Worm (Caenorhabditis elegans) whole organism, young adult: Measurements from ENCODE around the gene C28G1.10.
A peak's percentile ranks its signal among the peaks of the same experiment; 100 is the strongest.

Source experiments
- B0336.3 ChIP-seq: fragments of 200-800 bp; sonication (Bioruptor generic); IDR thresholded peaks from 2 replicates; pipeline ENCODE4 v1.3.6; 2022; ENCODE audit warnings: missing genetic modification characterization, missing compliant biosample characterization
- F23B12.7 ChIP-seq: sonication (generic microtip); optimal IDR thresholded peaks from 2 replicates; lab custom pipeline; 2017; ENCODE audit warnings: missing genetic modification characterization, mild to moderate bottlenecking, missing compliant biosample characterization, antibody characterized with exemption, moderate library complexity; ENCODE audit not compliant: insufficient read depth
- F49E8.2 ChIP-seq: sonication (generic microtip); optimal IDR thresholded peaks from 3 replicates; lab custom pipeline; 2017; ENCODE audit warnings: missing genetic modification characterization, mild to moderate bottlenecking, missing compliant biosample characterization, antibody characterized with exemption, moderate library complexity; ENCODE audit not compliant: insufficient read depth
- Y53G8AR.9 ChIP-seq: fragments of 200-800 bp; sonication (Bioruptor generic); conservative IDR thresholded peaks from 2 replicates; pipeline ENCODE4 v1.3.6; 2022; ENCODE audit warnings: missing genetic modification reagents, missing genetic modification characterization, missing compliant biosample characterization
- Y56A3A.18 ChIP-seq: fragments of 200-800 bp; sonication (Bioruptor generic); IDR thresholded peaks from 2 replicates; pipeline ENCODE4 v1.3.6; 2022; ENCODE audit warnings: missing genetic modification reagents, missing genetic modification characterization, missing compliant biosample characterization
- atf-7 ChIP-seq: sonication (generic microtip); optimal IDR thresholded peaks from 2 replicates; lab custom pipeline; 2017; ENCODE audit warnings: mild to moderate bottlenecking, missing genetic modification characterization, missing compliant biosample characterization
- attf-3 ChIP-seq: fragments of 200-800 bp; sonication (Bioruptor generic); conservative IDR thresholded peaks from 2 replicates; pipeline ENCODE4 v1.3.6; 2022; ENCODE audit warnings: missing genetic modification reagents, missing genetic modification characterization, missing compliant biosample characterization
- attf-6 ChIP-seq: fragments of 200-800 bp; sonication (Bioruptor generic); IDR thresholded peaks from 2 replicates; pipeline ENCODE4 v1.3.6; 2022; ENCODE audit warnings: missing genetic modification reagents, missing genetic modification characterization, missing compliant biosample characterization
- ccch-3 ChIP-seq: fragments of 200-800 bp; sonication (Bioruptor generic); optimal IDR thresholded peaks from 2 replicates; lab custom pipeline; 2018; ENCODE audit warnings: mild to moderate bottlenecking, missing genetic modification characterization, missing compliant biosample characterization
- ceh-58 ChIP-seq: fragments of 200-800 bp; sonication (Bioruptor generic); IDR thresholded peaks from 2 replicates; pipeline ENCODE4 v1.3.6; 2022; ENCODE audit warnings: missing genetic modification characterization, missing compliant biosample characterization
- die-1 ChIP-seq: sonication (generic microtip); optimal IDR thresholded peaks from 2 replicates; lab custom pipeline; 2016; ENCODE audit warnings: missing genotype, mild to moderate bottlenecking, missing genetic modification characterization, missing compliant biosample characterization
- dox-1 ChIP-seq: fragments of 200-800 bp; sonication (Bioruptor generic); IDR thresholded peaks from 2 replicates; pipeline ENCODE4 v1.3.6; 2022; ENCODE audit warnings: missing genetic modification reagents, missing genetic modification characterization, missing compliant biosample characterization
- egl-18 ChIP-seq: fragments of 200-800 bp; sonication (Bioruptor generic); IDR thresholded peaks from 2 replicates; pipeline ENCODE4 v1.3.6; 2022; ENCODE audit warnings: missing genetic modification reagents, missing genetic modification characterization, missing compliant biosample characterization
- egrh-3 ChIP-seq: fragments of 200-800 bp; sonication (Bioruptor generic); IDR thresholded peaks from 2 replicates; pipeline ENCODE4 v1.3.6; 2022; ENCODE audit warnings: missing genetic modification reagents, missing genetic modification characterization, missing compliant biosample characterization
- hlh-12 ChIP-seq: sonication (generic microtip); optimal IDR thresholded peaks from 2 replicates; lab custom pipeline; 2016; ENCODE audit warnings: missing genetic modification characterization, missing compliant biosample characterization
- hlh-26 ChIP-seq: fragments of 200-800 bp; sonication (Bioruptor generic); conservative IDR thresholded peaks from 2 replicates; pipeline ENCODE4 v1.3.6; 2022; ENCODE audit warnings: missing genetic modification reagents, missing genetic modification characterization, missing compliant biosample characterization
- hmg-1.2 ChIP-seq: fragments of 200-800 bp; sonication (Bioruptor generic); IDR thresholded peaks from 2 replicates; pipeline ENCODE4 v1.3.6; 2022; ENCODE audit warnings: missing genetic modification reagents, missing genetic modification characterization, missing compliant biosample characterization
- hmg-20 ChIP-seq: fragments of 200-800 bp; sonication (Bioruptor generic); IDR thresholded peaks from 2 replicates; pipeline ENCODE4 v1.3.6; 2022; ENCODE audit warnings: missing genetic modification reagents, missing genetic modification characterization, missing compliant biosample characterization
- let-607 ChIP-seq, 2 experiments: fragments of 200-800 bp in 1 of 2; sonication (Bioruptor generic) in 1 of 2; sonication (generic microtip) in 1 of 2; optimal IDR thresholded peaks; 2 replicates each; lab custom pipeline; 2016 to 2018; ENCODE audit warnings: mild to moderate bottlenecking in 2 of 2, missing compliant biosample characterization in 2 of 2, missing genetic modification characterization in 2 of 2, moderate library complexity in 2 of 2, missing genotype in 1 of 2
- lin-35 ChIP-seq, 3 experiments: fragments of 150-350 bp in 2 of 3; sonication (generic microtip) in 1 of 3; optimal IDR thresholded peaks; 2 replicates each; lab custom pipeline; 2014 to 2018; ENCODE audit warnings: missing biosample characterization in 3 of 3, missing genetic modification characterization in 3 of 3, missing genetic modification reagents in 3 of 3
- lir-1 ChIP-seq: fragments of 200-800 bp; sonication (Bioruptor generic); conservative IDR thresholded peaks from 2 replicates; pipeline ENCODE4 v1.3.6; 2022; ENCODE audit warnings: missing genetic modification reagents, missing genetic modification characterization, missing compliant biosample characterization
- lsy-27 ChIP-seq: sonication (generic microtip); optimal IDR thresholded peaks from 2 replicates; lab custom pipeline; 2017; ENCODE audit warnings: missing genetic modification characterization, mild to moderate bottlenecking, missing compliant biosample characterization, antibody characterized with exemption, missing genotype, borderline replicate concordance; ENCODE audit not compliant: insufficient read depth
- madf-3 ChIP-seq: fragments of 200-800 bp; sonication (Bioruptor generic); IDR thresholded peaks from 2 replicates; pipeline ENCODE4 v1.3.6; 2022; ENCODE audit warnings: missing genetic modification reagents, missing genetic modification characterization, missing compliant biosample characterization
- madf-6 ChIP-seq: fragments of 200-800 bp; sonication (Bioruptor generic); IDR thresholded peaks from 2 replicates; pipeline ENCODE4 v1.3.6; 2022; ENCODE audit warnings: missing genetic modification reagents, missing genetic modification characterization, missing compliant biosample characterization
- madf-8 ChIP-seq: fragments of 200-800 bp; sonication (Bioruptor generic); conservative IDR thresholded peaks from 2 replicates; pipeline ENCODE4 v1.3.6; 2022; ENCODE audit warnings: missing genetic modification reagents, missing genetic modification characterization, missing compliant biosample characterization
- mcd-1 ChIP-seq: fragments of 200-800 bp; sonication (Bioruptor generic); IDR thresholded peaks from 2 replicates; pipeline ENCODE4 v1.3.6; 2022; ENCODE audit warnings: missing genetic modification reagents, missing genetic modification characterization, missing compliant biosample characterization
- nfyb-1 ChIP-seq: fragments of 200-800 bp; sonication (Bioruptor generic); IDR thresholded peaks from 2 replicates; pipeline ENCODE4 v1.3.6; 2022; ENCODE audit warnings: missing genetic modification reagents, missing genetic modification characterization, missing compliant biosample characterization
- nhr-120 ChIP-seq: fragments of 200-800 bp; sonication (Bioruptor generic); IDR thresholded peaks from 2 replicates; pipeline ENCODE4 v1.3.6; 2022; ENCODE audit warnings: missing genetic modification characterization, missing compliant biosample characterization
- nhr-90 ChIP-seq: sonication (generic microtip); optimal IDR thresholded peaks from 2 replicates; lab custom pipeline; 2016; ENCODE audit warnings: missing genotype, mild to moderate bottlenecking, missing genetic modification characterization, missing compliant biosample characterization
- rec-8 ChIP-seq, 2 experiments: sonication (generic microtip); optimal IDR thresholded peaks; 2 replicates each; lab custom pipeline; 2016; ENCODE audit warnings: mild to moderate bottlenecking in 2 of 2, missing genetic modification characterization in 2 of 2, missing genetic modification reagents in 2 of 2, missing genotype in 2 of 2, missing biosample characterization in 1 of 2, missing compliant biosample characterization in 1 of 2, moderate library complexity in 1 of 2
- rpc-1 ChIP-seq, 2 experiments: fragments of 150-350 bp in 1 of 2; sonication (generic microtip) in 1 of 2; optimal IDR thresholded peaks; 2 replicates each; lab custom pipeline; 2014 to 2018; ENCODE audit warnings: missing biosample characterization in 1 of 2, missing genetic modification characterization in 1 of 2, missing genetic modification reagents in 1 of 2, missing genotype in 1 of 2
- sea-2 ChIP-seq: fragments of 200-800 bp; sonication (Bioruptor generic); IDR thresholded peaks from 2 replicates; pipeline ENCODE4 v1.3.6; 2022; ENCODE audit warnings: missing genetic modification characterization, missing compliant biosample characterization
- snpc-3.4 ChIP-seq: sonication (generic microtip); optimal IDR thresholded peaks from 2 replicates; lab custom pipeline; 2017; ENCODE audit warnings: missing genetic modification characterization, mild to moderate bottlenecking, missing compliant biosample characterization, antibody characterized with exemption, moderate library complexity, missing genotype, missing genetic modification reagents
- snpc-4 ChIP-seq, 5 experiments: fragments of 150-350 bp in 1 of 5; sonication (generic microtip) in 4 of 5; optimal IDR thresholded peaks; 2 replicates each; lab custom pipeline; 2014 to 2018; ENCODE audit warnings: missing genetic modification characterization in 5 of 5, missing biosample characterization in 3 of 5, antibody characterized with exemption in 2 of 5, mild to moderate bottlenecking in 2 of 5, missing compliant biosample characterization in 2 of 5, missing genotype in 2 of 5, moderate library complexity in 2 of 5, missing genetic modification reagents in 1 of 5
- somi-1 ChIP-seq: fragments of 200-800 bp; sonication (Bioruptor generic); optimal IDR thresholded peaks from 2 replicates; lab custom pipeline; 2018; ENCODE audit warnings: mild to moderate bottlenecking, missing genetic modification characterization, missing compliant biosample characterization
- xnd-1 ChIP-seq: sonication (generic microtip); optimal IDR thresholded peaks from 2 replicates; lab custom pipeline; 2016; ENCODE audit warnings: missing genotype, missing genetic modification reagents, missing genetic modification characterization, missing compliant biosample characterization
- zfh-2 ChIP-seq: fragments of 200-800 bp; sonication (Bioruptor generic); conservative IDR thresholded peaks from 2 replicates; pipeline ENCODE4 v1.3.6; 2022; ENCODE audit warnings: missing genetic modification reagents, missing genetic modification characterization, missing compliant biosample characterization
- zim-3 ChIP-seq: sonication (generic microtip); optimal IDR thresholded peaks from 2 replicates; lab custom pipeline; 2017; ENCODE audit warnings: mild to moderate bottlenecking, missing genetic modification characterization, moderate library complexity, missing compliant biosample characterization

Gene C28G1.10

DNA sequence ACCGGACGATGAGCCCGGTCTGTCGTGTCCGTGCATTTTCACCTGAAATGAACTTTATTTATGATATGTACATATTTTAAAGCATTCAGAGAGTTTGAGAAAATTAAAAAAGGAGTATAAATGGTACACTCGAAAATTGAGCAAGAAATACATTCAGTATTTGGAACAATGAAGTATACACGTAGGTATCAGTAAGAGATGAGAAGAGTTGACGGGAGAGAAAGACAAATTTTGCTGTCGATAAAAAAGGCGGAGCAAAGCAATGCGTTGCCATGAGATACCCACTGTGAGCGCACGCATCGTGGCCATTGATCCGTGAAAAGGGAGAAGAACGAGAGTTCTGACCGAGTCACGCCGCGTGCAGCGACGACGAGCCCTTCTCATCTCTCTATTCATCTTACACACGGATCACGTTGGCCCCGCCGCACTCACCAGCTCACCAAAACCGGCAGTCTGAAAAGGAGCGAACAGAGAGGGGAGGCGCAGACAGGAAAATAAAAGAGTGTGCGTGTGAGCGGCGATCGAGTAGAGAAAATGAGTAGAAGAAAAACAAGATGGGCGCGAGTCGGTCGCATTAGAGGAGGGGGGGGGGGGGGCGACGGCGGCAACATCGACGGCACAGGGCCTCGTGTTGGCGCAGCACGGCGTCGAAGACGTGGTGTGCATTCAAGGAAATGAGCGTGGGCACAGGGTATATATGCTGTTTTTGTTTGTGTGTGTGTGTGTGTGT lies 40.7 kb upstream of the C28G1.10 start, which contains the start of gene R04E5.8 (continued):
- TF ChIP-seq nhr-90 (tag; lab: Kevin White, UChicago) (no peak), ccch-3 (no peak), B0336.3 (GFP tag; lab: Robert Waterston, UW) (peak; percentile 56), rec-8 (tag; optimal IDR thresholded peaks at IDR 0.05; lab: Kevin White, UChicago) (no peak), nfyb-1 (GFP tag; lab: Robert Waterston, UW) (0 out of 2 replicates have a peak, but pooled peaks have one; percentile 25), xnd-1 (no peak), hlh-12 (tag; lab: Kevin White, UChicago) (no peak), madf-6 (GFP tag; lab: Robert Waterston, UW) (no peak), hlh-26 (GFP tag; lab: Robert Waterston, UW) (no peak), madf-8 (no peak), Y56A3A.18 (GFP tag; lab: Robert Waterston, UW) (no peak), die-1 (tag; lab: Kevin White, UChicago) (no peak), Y53G8AR.9 (GFP tag; lab: Robert Waterston, UW) (no peak), zim-3 (tag; lab: Kevin White, UChicago) (no peak), somi-1 (no peak), mcd-1 (GFP tag; lab: Robert Waterston, UW) (peak; percentile 33; the same call in 1 of the 2 replicates), attf-3 (GFP tag; lab: Robert Waterston, UW) (no peak), let-607 (tag; optimal IDR thresholded peaks at IDR 0.05; lab: Kevin White, UChicago) (no peak), lin-35 (GFP tag; optimal IDR thresholded peaks at IDR 0.05; lab: Kevin White, UChicago) (peak in 1 of 3 experiments; percentile 21), zfh-2 (GFP tag; lab: Robert Waterston, UW) (peak; percentile 97), sea-2 (GFP tag; lab: Robert Waterston, UW) (no peak), snpc-4 (GFP tag; optimal IDR thresholded peaks at IDR 0.05; lab: Kevin White, UChicago) (no peak), snpc-4 (tag; optimal IDR thresholded peaks at IDR 0.05; lab: Kevin White, UChicago) (peak in 1 of 4 experiments; percentile 32), F49E8.2 (tag; lab: Kevin White, UChicago) (no peak), lsy-27 (no peak), egrh-3 (GFP tag; lab: Robert Waterston, UW) (peak; percentile 90), hmg-20 (peak; percentile 9; the same call in 1 of the 2 replicates), lir-1 (GFP tag; lab: Robert Waterston, UW) (no peak), F23B12.7 (tag; lab: Kevin White, UChicago) (no peak), dox-1 (GFP tag; lab: Robert Waterston, UW) (peak; percentile 71), attf-6 (GFP tag; lab: Robert Waterston, UW) (no peak), nhr-120 (GFP tag; lab: Robert Waterston, UW) (no peak), hmg-1.2 (GFP tag; lab: Robert Waterston, UW) (peak; percentile 69), atf-7 (tag; lab: Kevin White, UChicago) (peak; percentile 42), ceh-58 (GFP tag; lab: Robert Waterston, UW) (no peak)
- TF ChIP-seq, all 124 proteins: peak for 18

DNA sequence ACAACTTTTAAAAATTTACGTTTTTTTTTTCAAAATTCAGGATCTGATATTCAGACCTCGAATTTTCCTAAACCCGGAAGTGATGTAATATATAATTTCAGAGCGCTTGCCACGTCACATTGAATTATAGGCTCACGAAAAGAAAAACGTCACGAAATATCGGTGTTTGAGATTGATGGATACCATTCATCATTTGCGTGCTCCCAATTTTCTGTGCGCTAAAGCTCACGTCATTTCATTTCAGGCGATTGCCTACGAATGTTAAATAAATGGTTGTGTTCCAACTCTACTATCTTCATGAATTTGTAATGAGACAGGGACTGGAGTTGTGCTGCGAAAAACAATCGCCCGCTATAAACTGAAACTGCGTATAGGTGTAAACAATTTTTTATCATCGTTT lies 38.2 kb upstream of the C28G1.10 start:
- TF ChIP-seq madf-3 (GFP tag; lab: Robert Waterston, UW) = no peak
- TF ChIP-seq rpc-1 (optimal IDR thresholded peaks at IDR 0.05; lab: Kevin White, UChicago) = no peak
- TF ChIP-seq rpc-1 (tag; optimal IDR thresholded peaks at IDR 0.05; lab: Kevin White, UChicago) = no peak
- TF ChIP-seq egl-18 (GFP tag; lab: Robert Waterston, UW) = no peak
- no peak for TF ChIP-seq snpc-3.4 (tag; lab: Kevin White, UChicago)
